Fruit fly (Drosophila melanogaster): ENCODE measurements around the gene CG33310.
A peak's percentile ranks its signal among the peaks of the same experiment; 100 is the strongest.

CG33310 gene

dm6 chr2L:14995594-14996463 is 30.9 kb upstream of the CG33310 start (continued):
- TF ChIP-seq cwo (GFP tag; optimal IDR thresholded peaks at IDR 0.05) (peak; percentile 87), ftz-f1 (GFP tag; optimal IDR thresholded peaks at IDR 0.05) (no peak), CG11723 (GFP tag; optimal IDR thresholded peaks at IDR 0.05) (peak; percentile 74), gro (GFP tag; optimal IDR thresholded peaks at IDR 0.05) (no peak), CG30403 (GFP tag; optimal IDR thresholded peaks at IDR 0.05) (peak; percentile 91), CG30020 (tag; optimal IDR thresholded peaks at IDR 0.05) (peak; percentile 46), HLH4C (GFP tag; IDR thresholded peaks at IDR 0.05; ENCODE audit: partially characterized antibody) (no peak), CG17568 (GFP tag; optimal IDR thresholded peaks at IDR 0.05) (peak; percentile 76), D19A (tag; optimal IDR thresholded peaks at IDR 0.05) (peak; percentile 88), CG12659 (GFP tag; optimal IDR thresholded peaks at IDR 0.05) (peak; percentile 91), NC2α (GFP tag; optimal IDR thresholded peaks at IDR 0.05) (no peak), ranshi (GFP tag; IDR thresholded peaks at IDR 0.05) (peak; percentile 93), az2 (GFP tag; optimal IDR thresholded peaks at IDR 0.05) (peak; percentile 90), mam (GFP tag; optimal IDR thresholded peaks at IDR 0.05) (no peak), CG4854 (GFP tag; optimal IDR thresholded peaks at IDR 0.05) (peak; percentile 61), fd3F (GFP tag; optimal IDR thresholded peaks at IDR 0.05) (peak; percentile 85), Lpt (GFP tag; optimal IDR thresholded peaks at IDR 0.05) (no peak), CG14441 (GFP tag; IDR thresholded peaks at IDR 0.05) (peak; percentile 92), CG8944 (GFP tag; optimal IDR thresholded peaks at IDR 0.05) (peak; percentile 44), disco-r (GFP tag; optimal IDR thresholded peaks at IDR 0.05) (no peak), tap (tag; optimal IDR thresholded peaks at IDR 0.05) (peak; percentile 93), Atf6 (GFP tag; IDR thresholded peaks at IDR 0.05) (peak; percentile 88), CG8281 (tag; optimal IDR thresholded peaks at IDR 0.05) (peak; percentile 98), CG12219 (GFP tag; optimal IDR thresholded peaks at IDR 0.05) (peak; percentile 80), fru (optimal IDR thresholded peaks at IDR 0.05) (no peak), E2f1 (GFP tag; IDR thresholded peaks at IDR 0.05) (peak; percentile 93), sisA (GFP tag; IDR thresholded peaks at IDR 0.05) (peak; percentile 95), Deaf1 (tag; optimal IDR thresholded peaks at IDR 0.05) (peak; percentile 71), CG43689 (GFP tag; IDR thresholded peaks at IDR 0.05) (peak; percentile 91), NK7.1 (GFP tag; optimal IDR thresholded peaks at IDR 0.05) (no peak), nerfin-2 (GFP tag; IDR thresholded peaks at IDR 0.05; ENCODE audit: partially characterized antibody) (no peak), CG13775 (GFP tag; optimal IDR thresholded peaks at IDR 0.05) (peak; percentile 83), maf-S (GFP tag; optimal IDR thresholded peaks at IDR 0.05) (peak; percentile 12), CG7745 (tag; optimal IDR thresholded peaks at IDR 0.05) (peak; percentile 76), eyg (GFP tag; optimal IDR thresholded peaks at IDR 0.05) (no peak), CG6854 (GFP tag; optimal IDR thresholded peaks at IDR 0.05) (peak; percentile 62), CG10565 (GFP tag; optimal IDR thresholded peaks at IDR 0.05) (peak; percentile 42), CG42726 (GFP tag; IDR thresholded peaks at IDR 0.05; ENCODE audit: partially characterized antibody) (no peak), HLH54F (GFP tag; optimal IDR thresholded peaks at IDR 0.05) (no peak), Trl (optimal IDR thresholded peaks at IDR 0.05) (peak; percentile 80 to 84), Trl (GFP tag; optimal IDR thresholded peaks at IDR 0.05) (peak; percentile 68), CG12104 (GFP tag; optimal IDR thresholded peaks at IDR 0.05) (peak; percentile 88), ci (GFP tag; IDR thresholded peaks at IDR 0.05) (peak; percentile 95), ara (GFP tag; IDR thresholded peaks at IDR 0.05) (peak; percentile 92), PHDP (tag; optimal IDR thresholded peaks at IDR 0.05) (peak; percentile 93), Dip3 (GFP tag; optimal IDR thresholded peaks at IDR 0.05) (no peak), Hey (tag; optimal IDR thresholded peaks at IDR 0.05) (peak; percentile 35), ase (GFP tag; IDR thresholded peaks at IDR 0.05) (peak; percentile 92), caup (GFP tag; optimal IDR thresholded peaks at IDR 0.05; ENCODE audit: severe bottlenecking) (peak; percentile 83), CG7963 (GFP tag; IDR thresholded peaks at IDR 0.05; ENCODE audit: partially characterized antibody) (no peak)
